Fruit fly (Drosophila melanogaster) whole organism, prepupa: Measurements from ENCODE around the gene CG6961.

Experiments
- CG10631 ChIP-seq: fragments of 200-800 bp; sonication (Bioruptor generic); optimal IDR thresholded peaks from 2 replicates; lab custom pipeline; 2016; ENCODE audit warnings: missing biosample characterization, missing genetic modification characterization
- CG16779 ChIP-seq: fragments of 200-800 bp; sonication (Bioruptor generic); optimal IDR thresholded peaks from 3 replicates; lab custom pipeline; 2017; ENCODE audit warnings: missing biosample characterization, mild to moderate bottlenecking, missing genetic modification characterization
- CG34406 ChIP-seq: fragments of 200-800 bp; sonication (Bioruptor generic); optimal IDR thresholded peaks from 3 replicates; lab custom pipeline; 2016; ENCODE audit warnings: missing biosample characterization, missing genetic modification characterization
- CG6854 ChIP-seq: fragments of 200-800 bp; sonication (Bioruptor generic); optimal IDR thresholded peaks from 2 replicates; lab custom pipeline; 2017; ENCODE audit warnings: missing biosample characterization, mild to moderate bottlenecking, missing genetic modification characterization
- achi ChIP-seq: fragments of 200-800 bp; sonication (Bioruptor generic); optimal IDR thresholded peaks from 3 replicates; lab custom pipeline; 2016; ENCODE audit warnings: missing biosample characterization, missing genetic modification characterization
- cyc ChIP-seq: fragments of 200-800 bp; sonication (Bioruptor generic); optimal IDR thresholded peaks from 3 replicates; lab custom pipeline; 2016; ENCODE audit warnings: missing biosample characterization, missing genetic modification characterization
- eg ChIP-seq: fragments of 200-800 bp; sonication (Bioruptor generic); IDR thresholded peaks from 3 replicates; pipeline ENCODE4 v1.3.6; 2022; ENCODE audit warnings: missing biosample characterization, missing genetic modification characterization
- lz ChIP-seq: fragments of 200-800 bp; sonication (Bioruptor generic); optimal IDR thresholded peaks from 3 replicates; lab custom pipeline; 2016; ENCODE audit warnings: missing biosample characterization, missing genetic modification characterization
- spab ChIP-seq: fragments of 200-800 bp; sonication (Bioruptor generic); optimal IDR thresholded peaks from 2 replicates; lab custom pipeline; 2017; ENCODE audit warnings: missing biosample characterization, mild to moderate bottlenecking, missing genetic modification characterization, missing genetic modification reagents
- ss ChIP-seq, 2 experiments: fragments of 200-800 bp; sonication (Bioruptor generic); optimal IDR thresholded peaks; 2 replicates in 1 of 2; 3 replicates in 1 of 2; lab custom pipeline; 2017 to 2018; ENCODE audit warnings: mild to moderate bottlenecking in 2 of 2, missing biosample characterization in 2 of 2, missing genetic modification characterization in 2 of 2, moderate library complexity in 1 of 2

DNA sequence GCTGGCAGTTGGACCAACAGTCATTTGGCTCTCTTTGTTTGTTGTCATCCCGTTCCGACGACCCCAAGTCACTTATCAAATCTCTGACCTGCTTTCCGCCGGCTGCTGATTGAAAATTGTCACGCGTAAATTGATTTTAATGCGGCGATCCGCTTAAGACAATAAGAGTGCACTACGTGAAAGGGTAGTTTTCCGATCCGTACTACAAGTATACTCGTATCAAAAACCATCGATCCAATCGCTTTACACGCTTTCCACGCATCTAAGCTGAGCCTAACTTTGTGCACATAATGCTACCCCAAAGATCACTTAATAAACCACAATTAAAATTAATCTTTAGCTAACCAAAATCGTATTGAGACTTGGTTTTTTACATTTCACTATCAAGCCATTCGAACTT lies 8.3 kb downstream of the CG6961 start:
- no peak for TF ChIP-seq CG10631 (GFP tag; lab: Kevin White, UChicago)
- no peak for TF ChIP-seq CG6854 (GFP tag; lab: Kevin White, UChicago)
- TF ChIP-seq spab, result no peak
- no peak for TF ChIP-seq eg
- TF ChIP-seq cyc, result no peak
- TF ChIP-seq CG16779 (tag; lab: Kevin White, UChicago), result no peak
- no peak for TF ChIP-seq CG34406 (GFP tag; lab: Kevin White, UChicago)
- TF ChIP-seq achi (GFP tag; lab: Kevin White, UChicago), result no peak
- TF ChIP-seq ss (GFP tag; optimal IDR thresholded peaks at IDR 0.05; lab: Kevin White, UChicago), result no peak
- no peak for TF ChIP-seq lz (GFP tag; lab: Kevin White, UChicago)
